Fruit fly (Drosophila melanogaster) whole organism, prepupa: Measurements from ENCODE around the gene CG7149.

Experiments
- CG11762 ChIP-seq: fragments of 200-800 bp; sonication (Bioruptor generic); optimal IDR thresholded peaks from 3 replicates; lab custom pipeline; 2016; ENCODE audit warnings: missing biosample characterization, missing genetic modification characterization; ENCODE audit not compliant: insufficient read depth
- CG6163 ChIP-seq: fragments of 200-800 bp; sonication (Bioruptor generic); IDR thresholded peaks from 3 replicates; pipeline ENCODE4 v1.3.6; 2022; ENCODE audit warnings: missing biosample characterization, missing genetic modification characterization
- Gug ChIP-seq: fragments of 200-800 bp; sonication (Bioruptor generic); IDR thresholded peaks from 2 replicates; pipeline ENCODE4 v1.3.6; 2022; ENCODE audit warnings: missing biosample characterization, missing genetic modification characterization
- Lpt ChIP-seq: fragments of 200-800 bp; sonication (Bioruptor generic); optimal IDR thresholded peaks from 3 replicates; lab custom pipeline; 2016; ENCODE audit warnings: missing biosample characterization, missing genetic modification characterization

DNA sequence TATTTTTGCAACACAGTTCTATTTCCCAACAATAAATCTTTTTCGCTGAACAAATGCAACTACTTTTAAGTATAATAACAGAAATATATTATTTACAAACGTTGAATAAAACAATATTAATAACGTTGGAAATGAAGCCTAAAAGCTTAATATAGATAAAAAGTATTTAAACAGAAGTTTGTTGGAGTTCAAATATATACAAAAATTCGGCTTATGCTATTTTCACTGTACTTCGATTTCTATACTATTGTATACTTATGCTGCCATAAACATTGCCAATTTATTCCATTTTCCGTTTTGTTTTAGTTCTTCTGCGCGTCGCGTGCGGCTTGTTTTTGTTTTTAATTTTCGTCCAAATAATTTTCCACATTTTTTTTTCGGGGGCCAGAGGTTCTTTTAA lies 30.5 kb upstream of the CG7149 start, which contains the start of gene CG7115:
- TF ChIP-seq Gug (GFP tag; lab: Robert Waterston, UW) = no peak
- no peak for TF ChIP-seq CG11762
- no peak for TF ChIP-seq Lpt (GFP tag; lab: Kevin White, UChicago)
- no peak for TF ChIP-seq CG6163 (GFP tag; lab: Robert Waterston, UW)
